Fruit fly (Drosophila melanogaster): ENCODE results near the gene Vps45.

Gene Vps45

DNA sequence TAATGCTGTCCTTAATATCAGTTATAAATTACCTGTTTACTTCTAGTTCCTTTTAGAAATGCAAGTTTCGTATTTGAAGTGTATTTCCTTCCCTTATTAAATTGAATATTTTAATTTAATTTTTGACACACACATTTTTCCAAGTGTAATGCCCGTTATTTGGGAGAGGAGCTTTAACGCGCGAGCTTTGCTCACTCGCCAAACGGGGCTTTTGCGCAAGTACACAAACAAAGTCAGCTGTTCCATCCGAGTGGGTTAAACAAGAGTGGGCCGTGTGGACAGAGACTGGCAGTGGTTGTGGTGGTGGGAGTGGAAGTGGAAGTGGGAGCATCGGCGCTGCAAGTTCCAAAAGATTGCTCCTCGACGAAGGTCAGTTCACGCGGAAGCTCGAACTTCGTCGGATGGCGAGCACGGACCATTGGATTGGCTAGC lies 17.4 kb downstream of the Vps45 start, which contains the start of gene CG8301 (continued):
- no peak for TF ChIP-seq E2f1 (GFP tag; IDR thresholded peaks at IDR 0.05)
- TF ChIP-seq CG10274 (GFP tag; optimal IDR thresholded peaks at IDR 0.05): no peak
- TF ChIP-seq Sry-δ (GFP tag; optimal IDR thresholded peaks at IDR 0.05): no peak
- TF ChIP-seq CrebB (tag; optimal IDR thresholded peaks at IDR 0.05): no peak
- TF ChIP-seq insv (GFP tag; optimal IDR thresholded peaks at IDR 0.05): no peak
- no peak for TF ChIP-seq jing (GFP tag; optimal IDR thresholded peaks at IDR 0.05)
- 0 out of 2 replicates have a peak, but pooled peaks have one; percentile 17 for TF ChIP-seq Xrp1 (GFP tag; IDR thresholded peaks at IDR 0.05)
- no peak for TF ChIP-seq slou (GFP tag; optimal IDR thresholded peaks at IDR 0.05)
- TF ChIP-seq Myb (GFP tag; optimal IDR thresholded peaks at IDR 0.05): peak; percentile 3
- TF ChIP-seq chm (GFP tag; IDR thresholded peaks at IDR 0.05): peak; percentile 52; the same call in 1 of the 2 replicates
- no peak for TF ChIP-seq nerfin-2 (GFP tag; IDR thresholded peaks at IDR 0.05; ENCODE audit: partially characterized antibody)
- no peak for TF ChIP-seq CG1529 (GFP tag; optimal IDR thresholded peaks at IDR 0.05)
- 0 out of 2 replicates have a peak, but pooled peaks have one; percentile 23 for TF ChIP-seq CG32767 (GFP tag; IDR thresholded peaks at IDR 0.05)
- TF ChIP-seq cg (GFP tag; optimal IDR thresholded peaks at IDR 0.05): no peak
- TF ChIP-seq hkb (optimal IDR thresholded peaks at IDR 0.05): no peak
- peak; percentile 70 for TF ChIP-seq hkb (GFP tag; IDR thresholded peaks at IDR 0.05)
- no peak for TF ChIP-seq Abd-B (GFP tag; optimal IDR thresholded peaks at IDR 0.05)
- no peak for TF ChIP-seq Jarid2 (GFP tag; optimal IDR thresholded peaks at IDR 0.05)
- TF ChIP-seq CG7745 (tag; optimal IDR thresholded peaks at IDR 0.05): no peak
- no peak for TF ChIP-seq fd3F (GFP tag; optimal IDR thresholded peaks at IDR 0.05)
- TF ChIP-seq pita (GFP tag; optimal IDR thresholded peaks at IDR 0.05): no peak
- no peak for TF ChIP-seq B-H2 (GFP tag; optimal IDR thresholded peaks at IDR 0.05)
- TF ChIP-seq Dll (GFP tag; IDR thresholded peaks at IDR 0.05; ENCODE audit: partially characterized antibody): no peak
- TF ChIP-seq Deaf1 (tag; optimal IDR thresholded peaks at IDR 0.05): peak; percentile 77
- TF ChIP-seq CG10431 (GFP tag; optimal IDR thresholded peaks at IDR 0.05): no peak
- no peak for TF ChIP-seq Dref (GFP tag; IDR thresholded peaks at IDR 0.05)
- TF ChIP-seq CG16813 (GFP tag; IDR thresholded peaks at IDR 0.05; ENCODE audit: partially characterized antibody): no peak
- peak; percentile 87 for TF ChIP-seq ewg (GFP tag; optimal IDR thresholded peaks at IDR 0.05)
- no peak for TF ChIP-seq inv (GFP tag; IDR thresholded peaks at IDR 0.05; ENCODE audit: partially characterized antibody)
- no peak for TF ChIP-seq her (GFP tag; optimal IDR thresholded peaks at IDR 0.05)
- TF ChIP-seq Dfd (GFP tag; optimal IDR thresholded peaks at IDR 0.05): no peak
- TF ChIP-seq sna (GFP tag; IDR thresholded peaks at IDR 0.05; ENCODE audit: partially characterized antibody): no peak
- TF ChIP-seq CG17568 (GFP tag; optimal IDR thresholded peaks at IDR 0.05): no peak
- TF ChIP-seq nmo (GFP tag; optimal IDR thresholded peaks at IDR 0.05): no peak
- TF ChIP-seq CG7786 (GFP tag; optimal IDR thresholded peaks at IDR 0.05): no peak
- TF ChIP-seq Poxn (GFP tag; IDR thresholded peaks at IDR 0.05): no peak
- TF ChIP-seq nerfin-1 (tag; optimal IDR thresholded peaks at IDR 0.05): no peak
- peak; percentile 15 for TF ChIP-seq tap (tag; optimal IDR thresholded peaks at IDR 0.05)
- 0 out of 2 replicates have a peak, but pooled peaks have one; percentile 31 for TF ChIP-seq MBD-R2 (GFP tag; IDR thresholded peaks at IDR 0.05)
- no peak for TF ChIP-seq CG8478 (optimal IDR thresholded peaks at IDR 0.05)
- no peak for TF ChIP-seq cato (GFP tag; optimal IDR thresholded peaks at IDR 0.05; ENCODE audit: borderline replicate concordance)
- TF ChIP-seq Dek (tag; optimal IDR thresholded peaks at IDR 0.05): peak; percentile 31
- TF ChIP-seq bigmax (GFP tag; optimal IDR thresholded peaks at IDR 0.05): no peak
- peak; percentile 4 for TF ChIP-seq MESR4 (GFP tag; optimal IDR thresholded peaks at IDR 0.05)
- TF ChIP-seq D19A (tag; optimal IDR thresholded peaks at IDR 0.05): peak; percentile 22
- TF ChIP-seq rib (GFP tag; IDR thresholded peaks at IDR 0.05): no peak
- no peak for TF ChIP-seq Hsf (GFP tag; optimal IDR thresholded peaks at IDR 0.05)
- TF ChIP-seq CG4820 (GFP tag; optimal IDR thresholded peaks at IDR 0.05): no peak
- TF ChIP-seq YL-1 (GFP tag; optimal IDR thresholded peaks at IDR 0.05): no peak
- TF ChIP-seq lov (optimal IDR thresholded peaks at IDR 0.05): no peak
- no peak for TF ChIP-seq lov (GFP tag; IDR thresholded peaks at IDR 0.05)
- TF ChIP-seq slp2 (GFP tag; optimal IDR thresholded peaks at IDR 0.05): no peak

Data from whole organism, embryonic.